Worm (Caenorhabditis elegans): ENCODE data around the gene nhr-40.

nhr-40 gene

ce11 chrX:2593703-2594102 is at the start of gene nhr-40, which contains the start of gene T03G6.7:
TSS of gene nhr-40 (plus strand) at chrX:2594003.
TSS of gene T03G6.7 (plus strand) at chrX:2594039.
- no peak for TF ChIP-seq sdc-2 (tag; optimal IDR thresholded peaks at IDR 0.05)
- TF ChIP-seq pha-2 (tag; optimal IDR thresholded peaks at IDR 0.05), result no peak
- no peak for TF ChIP-seq ceh-34 (tag; optimal IDR thresholded peaks at IDR 0.05)
- TF ChIP-seq T23F11.4 (GFP tag; optimal IDR thresholded peaks at IDR 0.05), result no peak
- no peak for TF ChIP-seq fkh-10 (GFP tag; optimal IDR thresholded peaks at IDR 0.05)
- TF ChIP-seq C08G9.2 (tag; optimal IDR thresholded peaks at IDR 0.05), result no peak
- no peak for TF ChIP-seq madf-2 (tag; optimal IDR thresholded peaks at IDR 0.05)
- no peak for TF ChIP-seq dmd-4 (tag; optimal IDR thresholded peaks at IDR 0.05; ENCODE audit: borderline replicate concordance)
- no peak for TF ChIP-seq sox-2 (GFP tag; IDR thresholded peaks at IDR 0.05)
- TF ChIP-seq pag-3 (tag; optimal IDR thresholded peaks at IDR 0.05; ENCODE audit: borderline replicate concordance), result no peak
- TF ChIP-seq unc-42 (tag; optimal IDR thresholded peaks at IDR 0.05), result no peak
- no peak for TF ChIP-seq mec-3 (tag; optimal IDR thresholded peaks at IDR 0.05; ENCODE audit: borderline replicate concordance)
- no peak for TF ChIP-seq ceh-24 (tag; optimal IDR thresholded peaks at IDR 0.05)
- no peak for TF ChIP-seq tbx-2 (tag; optimal IDR thresholded peaks at IDR 0.05)
- no peak for TF ChIP-seq che-1 (tag; optimal IDR thresholded peaks at IDR 0.05)

ce11 chrX:2544645-2545044 is 49.2 kb upstream of the nhr-40 start:
- no peak for TF ChIP-seq pax-1 (tag; optimal IDR thresholded peaks at IDR 0.05)

- no peak for TF ChIP-seq ets-4 (tag; optimal IDR thresholded peaks at IDR 0.05)
Observed at ce11 chrX:2548884-2549283, 44.9 kb upstream of the nhr-40 start, which contains the start of gene smvt-1. TSS of gene smvt-1 (minus strand) at chrX:2548984.

ce11 chrX:2549322-2549721 is 44.5 kb upstream of the nhr-40 start:
- TF ChIP-seq ama-1 (optimal IDR thresholded peaks at IDR 0.05), result no peak
- TF ChIP-seq lin-11 (tag; optimal IDR thresholded peaks at IDR 0.05), result peak; percentile 83
- peak; percentile 91 for TF ChIP-seq elt-2 (tag; optimal IDR thresholded peaks at IDR 0.05)
- peak; percentile 76 for TF ChIP-seq hlh-15 (tag; optimal IDR thresholded peaks at IDR 0.05)
- TF ChIP-seq gmeb-2 (tag; optimal IDR thresholded peaks at IDR 0.05), result peak; percentile 85
- TF ChIP-seq hlh-6 (tag; optimal IDR thresholded peaks at IDR 0.05), result peak; percentile 87
- peak; percentile 64 for TF ChIP-seq ceh-9 (tag; optimal IDR thresholded peaks at IDR 0.05)
- TF ChIP-seq sox-2 (GFP tag; IDR thresholded peaks at IDR 0.05), result peak; percentile 68
- TF ChIP-seq hlh-13 (GFP tag; optimal IDR thresholded peaks at IDR 0.05), result peak; percentile 50
- TF ChIP-seq pat-9 (tag; optimal IDR thresholded peaks at IDR 0.05), result peak; percentile 85
- peak; percentile 74 for TF ChIP-seq fkh-6 (tag; optimal IDR thresholded peaks at IDR 0.05)
- peak; percentile 44 for TF ChIP-seq ceh-48 (tag; optimal IDR thresholded peaks at IDR 0.05)
- peak; percentile 56 for TF ChIP-seq ceh-24 (tag; optimal IDR thresholded peaks at IDR 0.05)
- TF ChIP-seq ets-4 (tag; optimal IDR thresholded peaks at IDR 0.05), result peak; percentile 25
- TF ChIP-seq sdc-2 (tag; optimal IDR thresholded peaks at IDR 0.05), result peak; percentile 84
- peak; percentile 75 for TF ChIP-seq elt-4 (tag; optimal IDR thresholded peaks at IDR 0.05)
- TF ChIP-seq Y22D7AL.16 (tag; optimal IDR thresholded peaks at IDR 0.05), result peak; percentile 75
- peak; percentile 82 for TF ChIP-seq ztf-16 (tag; optimal IDR thresholded peaks at IDR 0.05)
- peak; percentile 40 for TF ChIP-seq nfya-1 (tag; optimal IDR thresholded peaks at IDR 0.05)
- TF ChIP-seq unc-55 (GFP tag; optimal IDR thresholded peaks at IDR 0.05), result no peak
- TF ChIP-seq ceh-45 (GFP tag; IDR thresholded peaks at IDR 0.05), result peak; percentile 73
- TF ChIP-seq eyg-1 (tag; optimal IDR thresholded peaks at IDR 0.05), result peak; percentile 79
- TF ChIP-seq mec-3 (tag; optimal IDR thresholded peaks at IDR 0.05; ENCODE audit: borderline replicate concordance), result no peak
- peak; percentile 82 for TF ChIP-seq ref-2 (tag; optimal IDR thresholded peaks at IDR 0.05)
- TF ChIP-seq sox-4 (tag; optimal IDR thresholded peaks at IDR 0.05), result peak; percentile 69
- TF ChIP-seq C08G9.2 (tag; optimal IDR thresholded peaks at IDR 0.05), result peak; percentile 78
- peak; percentile 47 for TF ChIP-seq ceh-2 (tag; optimal IDR thresholded peaks at IDR 0.05)
- peak; percentile 84 for TF ChIP-seq rnt-1 (tag; optimal IDR thresholded peaks at IDR 0.05)
- TF ChIP-seq unc-42 (tag; optimal IDR thresholded peaks at IDR 0.05), result peak; percentile 53
- no peak for TF ChIP-seq pros-1 (tag; optimal IDR thresholded peaks at IDR 0.05)
- peak; percentile 54 for TF ChIP-seq F13H6.1 (tag; optimal IDR thresholded peaks at IDR 0.05)
- TF ChIP-seq tbx-2 (tag; optimal IDR thresholded peaks at IDR 0.05), result peak; percentile 79
- TF ChIP-seq npax-4 (tag; optimal IDR thresholded peaks at IDR 0.05), result peak; percentile 47
- peak; percentile 80 for TF ChIP-seq nhr-232 (tag; optimal IDR thresholded peaks at IDR 0.05)
- peak; percentile 83 for TF ChIP-seq T23F11.4 (GFP tag; optimal IDR thresholded peaks at IDR 0.05)
- peak; percentile 75 for TF ChIP-seq dve-1 (tag; optimal IDR thresholded peaks at IDR 0.05)
- TF ChIP-seq unc-86 (tag; optimal IDR thresholded peaks at IDR 0.05), result peak; percentile 70
- TF ChIP-seq nhr-11 (tag; optimal IDR thresholded peaks at IDR 0.05), result no peak

Data from whole organism, late embryonic.